Worm (Caenorhabditis elegans): ENCODE results near the gene srh-4.

- TF ChIP-seq mdl-1 (tag; optimal IDR thresholded peaks at IDR 0.05) (no peak), nhr-111 (GFP tag; optimal IDR thresholded peaks at IDR 0.05) (no peak), mep-1 (tag; optimal IDR thresholded peaks at IDR 0.05) (no peak), rbr-2 (tag; optimal IDR thresholded peaks at IDR 0.05) (no peak), ztf-11 (tag; optimal IDR thresholded peaks at IDR 0.05) (no peak), ceh-28 (tag; optimal IDR thresholded peaks at IDR 0.05) (no peak), fos-1 (tag; optimal IDR thresholded peaks at IDR 0.05) (no peak), nhr-237 (tag; optimal IDR thresholded peaks at IDR 0.05) (no peak)
Observed at ce11 chrV:4029627-4030026, 19.4 kb downstream of the srh-4 start.
